Worm (Caenorhabditis elegans): ENCODE results near the gene R05D3.9.
A peak's percentile ranks its signal among the peaks of the same experiment; 100 is the strongest.

Gene R05D3.9

ce11 chrIII:8358213-8358672 lies 10.3 kb downstream of the R05D3.9 start, which contains the start of the genes R05D3.8 and rfp-1:
TSS of gene R05D3.8 (minus strand) at chrIII:8358327.
TSS of gene rfp-1 (plus strand) at chrIII:8358622.
- peak; percentile 92 for TF ChIP-seq lin-39 (tag; optimal IDR thresholded peaks at IDR 0.05)
- no peak for TF ChIP-seq ztf-4 (tag; optimal IDR thresholded peaks at IDR 0.05)
- TF ChIP-seq nhr-25 (tag; optimal IDR thresholded peaks at IDR 0.05), result peak; percentile 60
- peak; percentile 39 for TF ChIP-seq snpc-4 (tag; optimal IDR thresholded peaks at IDR 0.05)
- TF ChIP-seq lsy-12 (tag; optimal IDR thresholded peaks at IDR 0.05), result peak; percentile 53
- no peak for TF ChIP-seq nhr-237 (tag; optimal IDR thresholded peaks at IDR 0.05)
- no peak for TF ChIP-seq unc-62 (GFP tag; optimal IDR thresholded peaks at IDR 0.05)
- no peak for TF ChIP-seq aly-2 (tag; optimal IDR thresholded peaks at IDR 0.05)
- TF ChIP-seq daf-12 (tag; optimal IDR thresholded peaks at IDR 0.05), result no peak
- TF ChIP-seq nhr-12 (tag; optimal IDR thresholded peaks at IDR 0.05), result no peak
- TF ChIP-seq lin-15B (tag; optimal IDR thresholded peaks at IDR 0.05), result peak; percentile 98
- TF ChIP-seq ceh-82 (tag; optimal IDR thresholded peaks at IDR 0.05), result no peak
- TF ChIP-seq elt-2 (tag; optimal IDR thresholded peaks at IDR 0.05), result peak; percentile 56
- TF ChIP-seq pha-4 (tag; optimal IDR thresholded peaks at IDR 0.05), result peak; percentile 97
- TF ChIP-seq ceh-16 (tag; optimal IDR thresholded peaks at IDR 0.05), result no peak
- TF ChIP-seq R02D3.7 (tag; optimal IDR thresholded peaks at IDR 0.05), result peak; percentile 99
- no peak for TF ChIP-seq nhr-76 (tag; optimal IDR thresholded peaks at IDR 0.05)
- peak; percentile 96 for TF ChIP-seq nfya-1 (tag; optimal IDR thresholded peaks at IDR 0.05; ENCODE audit: insufficient read depth)
- no peak for TF ChIP-seq nhr-28 (tag; optimal IDR thresholded peaks at IDR 0.05)
- no peak for TF ChIP-seq tbx-2 (tag; optimal IDR thresholded peaks at IDR 0.05)
- TF ChIP-seq fos-1 (tag; optimal IDR thresholded peaks at IDR 0.05), result no peak
- TF ChIP-seq unc-39 (tag; optimal IDR thresholded peaks at IDR 0.05), result no peak
- TF ChIP-seq elt-1 (tag; optimal IDR thresholded peaks at IDR 0.05), result no peak
- no peak for TF ChIP-seq fkh-2 (tag; optimal IDR thresholded peaks at IDR 0.05)
- TF ChIP-seq nhr-67 (tag; optimal IDR thresholded peaks at IDR 0.05), result no peak
- peak; percentile 16 for TF ChIP-seq jun-1 (tag; optimal IDR thresholded peaks at IDR 0.05)
- peak; percentile 47 for TF ChIP-seq ceh-28 (tag; optimal IDR thresholded peaks at IDR 0.05)
- TF ChIP-seq zag-1 (tag; optimal IDR thresholded peaks at IDR 0.05), result no peak
- TF ChIP-seq sea-2 (GFP tag; optimal IDR thresholded peaks at IDR 0.05), result no peak
- TF ChIP-seq ztf-11 (tag; optimal IDR thresholded peaks at IDR 0.05), result no peak
- peak; percentile 62 for TF ChIP-seq nhr-43 (tag; optimal IDR thresholded peaks at IDR 0.05; ENCODE audit: poor library complexity, severe bottlenecking)
- TF ChIP-seq eor-1 (tag; optimal IDR thresholded peaks at IDR 0.05), result no peak
- no peak for TF ChIP-seq ZK546.5 (tag; optimal IDR thresholded peaks at IDR 0.05)
- peak; percentile 30 for TF ChIP-seq egl-27 (tag; optimal IDR thresholded peaks at IDR 0.05)
- TF ChIP-seq hmg-11 (tag; optimal IDR thresholded peaks at IDR 0.05), result peak; percentile 56
- TF ChIP-seq skn-1 (tag; optimal IDR thresholded peaks at IDR 0.05), result peak; percentile 85
- peak; percentile 27 for TF ChIP-seq ama-1 (optimal IDR thresholded peaks at IDR 0.05)
- no peak for TF ChIP-seq nhr-77 (tag; optimal IDR thresholded peaks at IDR 0.05)
- TF ChIP-seq elt-3 (tag; optimal IDR thresholded peaks at IDR 0.05), result peak in 1 of 3 experiments; percentile 26
- TF ChIP-seq pqm-1 (tag; optimal IDR thresholded peaks at IDR 0.05), result peak; percentile 53
- peak; percentile 58 for TF ChIP-seq fkh-10 (GFP tag; optimal IDR thresholded peaks at IDR 0.05)
- no peak for TF ChIP-seq mdl-1 (tag; optimal IDR thresholded peaks at IDR 0.05)
- peak; percentile 85 for TF ChIP-seq nhr-23 (tag; optimal IDR thresholded peaks at IDR 0.05)
- TF ChIP-seq ceh-9 (tag; optimal IDR thresholded peaks at IDR 0.05), result no peak
- TF ChIP-seq mml-1 (tag; optimal IDR thresholded peaks at IDR 0.05), result no peak
- TF ChIP-seq egl-5 (tag; optimal IDR thresholded peaks at IDR 0.05), result peak; percentile 99
- peak; percentile 20 for TF ChIP-seq nhr-11 (tag; optimal IDR thresholded peaks at IDR 0.05)
